Fruit fly (Drosophila melanogaster): ENCODE results near the gene Nnf1b.

Gene Nnf1b

DNA sequence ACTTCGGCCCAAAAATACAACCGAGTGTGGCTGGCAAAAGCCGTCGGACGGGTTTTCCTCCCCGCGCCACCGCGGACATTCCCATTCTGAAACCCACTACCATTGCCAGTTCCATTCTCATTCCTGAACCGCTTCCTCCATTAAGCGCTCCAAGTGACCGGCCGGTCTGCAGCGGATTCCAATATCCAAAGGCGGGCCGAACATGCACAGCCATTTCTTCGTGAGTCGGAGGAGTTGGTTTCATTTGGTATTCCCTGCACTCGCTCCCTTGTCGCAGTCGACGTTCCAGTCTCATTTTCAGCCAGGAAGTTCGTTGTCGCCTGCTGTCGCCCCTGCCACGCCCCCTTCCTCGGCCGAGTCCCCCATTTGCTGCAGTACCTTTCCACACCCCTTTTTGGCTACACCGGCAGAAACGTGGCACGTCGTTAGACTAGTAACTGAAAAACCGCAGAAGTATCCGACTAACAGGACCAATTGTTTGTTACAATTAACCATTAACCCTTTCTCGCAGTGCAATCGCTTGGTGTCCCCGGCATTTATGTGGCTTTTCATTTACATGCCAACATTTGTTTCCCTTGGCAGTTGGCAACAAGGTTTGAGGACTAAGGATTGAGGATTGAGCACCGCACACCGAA is 37.7 kb downstream of the Nnf1b start:
- TF ChIP-seq CG5204 (GFP tag; optimal IDR thresholded peaks at IDR 0.05), result no peak
- TF ChIP-seq kay (GFP tag; ENCODE audit: borderline replicate concordance), result no peak
- TF ChIP-seq Mnt (GFP tag; optimal IDR thresholded peaks at IDR 0.05), result no peak
- TF ChIP-seq pad (GFP tag; optimal IDR thresholded peaks at IDR 0.05), result no peak
- no peak for TF ChIP-seq CG11617 (GFP tag; optimal IDR thresholded peaks at IDR 0.05)

DNA sequence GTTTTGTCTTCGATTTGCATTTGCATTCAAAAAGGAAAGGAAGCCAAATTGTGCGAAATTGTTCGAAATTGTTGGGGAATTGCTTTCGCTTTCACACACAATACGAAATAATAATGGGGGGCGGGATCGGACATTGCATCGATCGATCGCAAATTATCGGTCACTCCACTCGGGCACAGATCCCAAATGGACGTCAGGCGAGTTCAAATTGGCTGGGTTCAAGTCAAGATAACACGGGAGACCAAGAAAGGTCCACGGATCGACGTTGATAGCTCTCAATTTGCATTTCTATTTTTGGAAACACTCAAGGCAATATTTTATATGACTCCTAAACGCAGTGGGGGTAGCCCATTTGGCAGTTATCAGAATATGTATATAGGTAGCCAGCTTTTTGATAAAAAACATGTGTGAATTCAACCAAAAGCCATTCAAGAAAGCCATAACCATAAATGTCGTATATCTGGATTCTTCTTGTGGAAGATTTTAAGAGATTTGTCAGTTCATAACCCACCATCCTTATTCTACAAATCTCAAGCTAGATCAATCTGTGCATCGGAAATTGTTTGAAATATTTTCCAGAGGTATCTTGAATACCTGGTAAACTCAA is 38.9 kb downstream of the Nnf1b start:
- TF ChIP-seq Mnt (GFP tag; optimal IDR thresholded peaks at IDR 0.05) (no peak), CG33017 (tag; optimal IDR thresholded peaks at IDR 0.05) (no peak), ovo (GFP tag; optimal IDR thresholded peaks at IDR 0.05) (no peak), CG7101 (tag; optimal IDR thresholded peaks at IDR 0.05) (no peak), Crg-1 (GFP tag; optimal IDR thresholded peaks at IDR 0.05) (no peak), cnc (optimal IDR thresholded peaks at IDR 0.05) (no peak), CG1620 (GFP tag; optimal IDR thresholded peaks at IDR 0.05) (no peak), CG11617 (GFP tag; optimal IDR thresholded peaks at IDR 0.05) (no peak), kay (GFP tag; ENCODE audit: borderline replicate concordance) (no peak), pad (GFP tag; optimal IDR thresholded peaks at IDR 0.05) (no peak)

DNA sequence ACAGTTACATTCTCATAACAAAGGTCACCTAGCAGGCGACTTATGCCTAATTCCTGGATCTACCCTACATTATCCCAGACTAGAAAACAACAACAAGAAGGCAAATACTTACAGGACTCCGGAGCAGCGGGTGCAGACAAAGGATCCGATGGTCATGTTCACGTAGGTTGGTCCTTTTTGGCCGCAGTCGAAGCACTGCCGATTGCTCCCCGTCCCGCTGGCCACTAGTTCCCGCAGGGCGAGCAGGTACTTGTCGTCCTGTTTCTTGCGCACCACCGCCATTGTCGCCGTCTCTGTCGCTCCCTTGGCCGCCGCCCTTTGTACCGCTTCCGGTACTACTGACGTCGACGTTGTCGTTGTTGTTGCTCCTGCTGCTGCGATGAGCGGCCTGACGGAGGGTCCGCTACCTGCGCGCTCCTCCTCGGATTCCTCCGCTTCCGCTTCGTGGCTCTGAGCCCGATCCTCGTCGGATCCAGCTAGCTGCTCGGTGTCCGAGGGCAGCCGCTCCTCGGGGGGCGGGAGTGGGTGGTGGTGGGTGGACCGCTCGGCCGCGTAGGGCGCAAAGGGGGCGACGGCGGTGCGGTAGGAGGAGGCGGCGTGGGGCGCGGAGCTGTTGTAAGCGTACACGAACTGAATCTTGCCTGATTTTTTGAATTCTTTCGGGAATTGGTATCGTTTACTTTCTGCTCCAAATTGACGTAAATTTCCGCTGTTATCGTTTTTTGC is 39.6 kb downstream of the Nnf1b start:
- TF ChIP-seq Mnt (GFP tag; optimal IDR thresholded peaks at IDR 0.05), result no peak
- TF ChIP-seq Crg-1 (GFP tag; optimal IDR thresholded peaks at IDR 0.05), result no peak
- no peak for TF ChIP-seq CG11617 (GFP tag; optimal IDR thresholded peaks at IDR 0.05)
- TF ChIP-seq CG7101 (tag; optimal IDR thresholded peaks at IDR 0.05), result no peak
- no peak for TF ChIP-seq toe (GFP tag; optimal IDR thresholded peaks at IDR 0.05)

DNA sequence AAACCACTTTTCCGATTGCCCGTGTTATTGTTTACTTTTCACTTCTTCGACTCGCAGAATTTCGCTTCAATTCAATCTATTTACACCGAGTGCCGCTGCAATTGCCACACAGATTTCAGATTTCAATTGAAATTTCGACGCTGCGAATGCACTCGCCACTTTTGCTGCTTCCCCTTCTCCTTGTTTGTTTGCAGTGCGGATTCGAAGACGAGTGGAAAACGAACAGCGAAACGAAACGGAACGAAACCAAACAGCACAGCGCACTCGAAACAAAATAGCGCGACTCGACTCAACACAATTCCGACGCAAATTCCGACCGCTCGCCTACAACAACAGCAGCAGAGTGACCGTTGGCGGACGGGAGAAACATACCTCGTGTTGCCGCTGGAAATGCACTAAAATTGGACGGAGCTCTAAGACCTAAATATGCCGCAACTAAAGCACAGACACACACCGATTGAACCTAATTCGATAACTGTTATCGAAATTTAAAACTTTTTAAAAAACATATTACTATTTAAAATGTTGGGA is 40.4 kb downstream of the Nnf1b start, which contains the start of gene drongo:
drongo (minus strand) TSS at position 345 of the 531 bp plus-strand sequence.
- TF ChIP-seq kay (GFP tag; ENCODE audit: borderline replicate concordance), result no peak
- peak; percentile 55 for TF ChIP-seq CG1620 (GFP tag; optimal IDR thresholded peaks at IDR 0.05)
- TF ChIP-seq CG7045 (GFP tag; optimal IDR thresholded peaks at IDR 0.05), result peak; percentile 2
- TF ChIP-seq pad (GFP tag; optimal IDR thresholded peaks at IDR 0.05), result no peak
- no peak for TF ChIP-seq cnc (optimal IDR thresholded peaks at IDR 0.05)
- TF ChIP-seq tj (GFP tag; optimal IDR thresholded peaks at IDR 0.05), result peak; percentile 60
- peak; percentile 16 for TF ChIP-seq Hr96 (GFP tag; optimal IDR thresholded peaks at IDR 0.05)
- TF ChIP-seq CG5204 (GFP tag; optimal IDR thresholded peaks at IDR 0.05), result no peak
- no peak for TF ChIP-seq Clk (GFP tag; optimal IDR thresholded peaks at IDR 0.05)
- TF ChIP-seq Mnt (GFP tag; optimal IDR thresholded peaks at IDR 0.05), result peak; percentile 75
- TF ChIP-seq cic (GFP tag; optimal IDR thresholded peaks at IDR 0.05), result peak; percentile 27
- TF ChIP-seq CG7101 (tag; optimal IDR thresholded peaks at IDR 0.05), result peak; percentile 62
- TF ChIP-seq CG11617 (GFP tag; optimal IDR thresholded peaks at IDR 0.05), result peak; percentile 14
- TF ChIP-seq ovo (GFP tag; optimal IDR thresholded peaks at IDR 0.05), result no peak
- peak; percentile 26 for TF ChIP-seq CG33017 (tag; optimal IDR thresholded peaks at IDR 0.05)
- TF ChIP-seq CG12768 (GFP tag; optimal IDR thresholded peaks at IDR 0.05), result peak; percentile 23
- no peak for TF ChIP-seq toe (GFP tag; optimal IDR thresholded peaks at IDR 0.05)
- TF ChIP-seq Crg-1 (GFP tag; optimal IDR thresholded peaks at IDR 0.05), result no peak
- peak; percentile 66 for TF ChIP-seq bab1 (GFP tag; optimal IDR thresholded peaks at IDR 0.05)
- TF ChIP-seq CG14711 (tag; optimal IDR thresholded peaks at IDR 0.05), result peak; percentile 60

DNA sequence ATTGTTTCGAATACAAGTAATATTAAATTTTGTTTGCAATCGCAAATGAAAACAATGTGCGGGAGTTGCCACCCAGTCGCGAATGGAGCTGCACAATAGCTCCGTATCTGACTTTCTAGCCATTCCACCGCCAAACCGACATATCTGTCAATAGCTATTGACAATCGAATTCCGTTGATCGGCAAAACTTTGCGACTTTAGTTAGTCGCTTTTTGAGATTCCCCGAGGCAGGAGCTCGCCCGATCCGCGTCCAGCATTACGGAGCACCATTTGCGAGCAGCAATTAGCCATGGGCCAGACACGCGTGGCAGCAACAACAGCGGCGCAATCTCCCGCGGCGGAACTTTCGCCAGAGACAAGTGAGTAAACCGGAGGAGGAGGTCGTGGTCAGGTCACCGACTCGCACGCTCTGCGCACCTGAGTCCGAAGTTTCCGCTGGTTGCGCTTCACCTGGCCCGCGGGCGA is 42.3 kb downstream of the Nnf1b start, which contains the start of the genes CG4291 and kraken:
CG4291 (minus strand) TSS at position 84 of the 465 bp plus-strand sequence.
kraken (plus strand) TSS at position 122 of the 465 bp plus-strand sequence.
- TF ChIP-seq CG11617 (GFP tag; optimal IDR thresholded peaks at IDR 0.05) (peak; percentile 51), toe (GFP tag; optimal IDR thresholded peaks at IDR 0.05) (peak; percentile 74), CG14711 (tag; optimal IDR thresholded peaks at IDR 0.05) (peak; percentile 28), kay (GFP tag; ENCODE audit: borderline replicate concordance) (no peak), Crg-1 (GFP tag; optimal IDR thresholded peaks at IDR 0.05) (peak; percentile 39), CG33017 (tag; optimal IDR thresholded peaks at IDR 0.05) (peak; percentile 44), CG7101 (tag; optimal IDR thresholded peaks at IDR 0.05) (peak; percentile 63), pad (GFP tag; optimal IDR thresholded peaks at IDR 0.05) (peak; percentile 39), Clk (GFP tag; optimal IDR thresholded peaks at IDR 0.05) (no peak), tj (GFP tag; optimal IDR thresholded peaks at IDR 0.05) (peak; percentile 46), Hr96 (GFP tag; optimal IDR thresholded peaks at IDR 0.05) (peak; percentile 25), CG12768 (GFP tag; optimal IDR thresholded peaks at IDR 0.05) (peak; percentile 87), CG7045 (GFP tag; optimal IDR thresholded peaks at IDR 0.05) (peak; percentile 45), CG5204 (GFP tag; optimal IDR thresholded peaks at IDR 0.05) (no peak), cic (GFP tag; optimal IDR thresholded peaks at IDR 0.05) (peak; percentile 53), ovo (GFP tag; optimal IDR thresholded peaks at IDR 0.05) (peak; percentile 48), cnc (optimal IDR thresholded peaks at IDR 0.05) (no peak), bab1 (GFP tag; optimal IDR thresholded peaks at IDR 0.05) (peak; percentile 72), CG1620 (GFP tag; optimal IDR thresholded peaks at IDR 0.05) (peak; percentile 66), Mnt (GFP tag; optimal IDR thresholded peaks at IDR 0.05) (peak; percentile 91)
